Fruit fly (Drosophila melanogaster): Measurements from ENCODE around the gene CG15337.

- TF ChIP-seq insv (optimal IDR thresholded peaks at IDR 0.05): no peak
- no peak for TF ChIP-seq h (optimal IDR thresholded peaks at IDR 0.05)
- no peak for TF ChIP-seq Sin3A (optimal IDR thresholded peaks at IDR 0.05)
These were observed 11.3 kb upstream of the CG15337 start, which contains the start of gene CG10959 for dm6 chrX:8148556-8148955.
